Worm (Caenorhabditis elegans) whole organism, L4 larva: ENCODE data around the gene irg-8.

Experiments
- D1046.2 ChIP-seq: fragments of 200-800 bp; sonication (Bioruptor generic); IDR thresholded peaks from 2 replicates; pipeline ENCODE4 v1.3.6; 2022; ENCODE audit warnings: missing genetic modification characterization, missing compliant biosample characterization
- F10B5.3 ChIP-seq: sonication (generic microtip); optimal IDR thresholded peaks from 2 replicates; lab custom pipeline; 2016; ENCODE audit warnings: mild to moderate bottlenecking, missing genetic modification characterization, missing compliant biosample characterization
- F26F4.8 ChIP-seq: fragments of 200-800 bp; sonication (Bioruptor generic); conservative IDR thresholded peaks from 2 replicates; pipeline ENCODE4 v1.3.6; 2022; ENCODE audit warnings: missing genetic modification characterization, missing compliant biosample characterization
- F49E8.2 ChIP-seq: sonication (generic microtip); optimal IDR thresholded peaks from 2 replicates; lab custom pipeline; 2016; ENCODE audit warnings: missing compliant biosample characterization, mild to moderate bottlenecking, missing genetic modification characterization, borderline replicate concordance
- Y5F2A.4 ChIP-seq: fragments of 200-800 bp; sonication (Bioruptor generic); optimal IDR thresholded peaks from 2 replicates; lab custom pipeline; 2018; ENCODE audit warnings: mild to moderate bottlenecking, missing genetic modification characterization, missing compliant biosample characterization
- ZK546.5 ChIP-seq, 2 experiments: sonication (generic microtip); optimal IDR thresholded peaks; 2 replicates each; lab custom pipeline; 2017; ENCODE audit warnings: missing biosample characterization in 2 of 2, missing genetic modification characterization in 2 of 2
- aha-1 ChIP-seq: fragments of 150-350 bp; peaks from one replicate; lab custom pipeline; 2014; ENCODE audit warnings: missing biosample characterization, missing genetic modification characterization
- ceh-20 ChIP-seq: fragments of 200-800 bp; sonication (Bioruptor generic); IDR thresholded peaks from 2 replicates; pipeline ENCODE4 v1.3.6; 2022; ENCODE audit warnings: missing genetic modification reagents, missing genetic modification characterization, missing compliant biosample characterization
- ceh-44 ChIP-seq: fragments of 200-800 bp; sonication (Bioruptor generic); IDR thresholded peaks from 2 replicates; pipeline ENCODE4 v1.3.6; 2022; ENCODE audit warnings: missing genetic modification reagents, missing genetic modification characterization, missing compliant biosample characterization
- cey-2 ChIP-seq: sonication (generic microtip); optimal IDR thresholded peaks from 3 replicates; lab custom pipeline; 2017; ENCODE audit warnings: missing genetic modification characterization, mild to moderate bottlenecking, missing compliant biosample characterization, antibody characterized with exemption, borderline replicate concordance; ENCODE audit not compliant: insufficient read depth
- ctbp-1 ChIP-seq: fragments of 200-800 bp; sonication (Bioruptor generic); IDR thresholded peaks from 2 replicates; pipeline ENCODE4 v1.3.6; 2022; ENCODE audit warnings: missing genetic modification reagents, missing genetic modification characterization, missing compliant biosample characterization
- daf-16 ChIP-seq, 3 experiments: sonication (generic microtip); optimal IDR thresholded peaks; 2 replicates each; lab custom pipeline; 2016 to 2017; ENCODE audit warnings: missing genetic modification characterization in 3 of 3, missing genetic modification reagents in 3 of 3, mild to moderate bottlenecking in 2 of 3, missing compliant biosample characterization in 2 of 3, missing biosample characterization in 1 of 3, moderate library complexity in 1 of 3
- daf-8 ChIP-seq: fragments of 200-800 bp; sonication (Bioruptor generic); IDR thresholded peaks from 2 replicates; pipeline ENCODE4 v1.3.6; 2022; ENCODE audit warnings: missing genetic modification characterization, missing compliant biosample characterization
- dpl-1 ChIP-seq: fragments of 150-350 bp; optimal IDR thresholded peaks from 2 replicates; lab custom pipeline; 2014; ENCODE audit warnings: missing biosample characterization, missing genetic modification reagents, missing genetic modification characterization
- gei-8 ChIP-seq: fragments of 200-800 bp; sonication (Bioruptor generic); optimal IDR thresholded peaks from 2 replicates; lab custom pipeline; 2018; ENCODE audit warnings: mild to moderate bottlenecking, missing genetic modification characterization, missing compliant biosample characterization
- hlh-11 ChIP-seq: fragments of 200-800 bp; sonication (Bioruptor generic); optimal IDR thresholded peaks from 2 replicates; lab custom pipeline; 2018; ENCODE audit warnings: mild to moderate bottlenecking, missing genetic modification characterization, missing compliant biosample characterization
- hmg-1.1 ChIP-seq: fragments of 200-800 bp; sonication (Bioruptor generic); IDR thresholded peaks from 2 replicates; pipeline ENCODE4 v1.3.6; 2022; ENCODE audit warnings: missing genetic modification reagents, missing genetic modification characterization, missing compliant biosample characterization
- jun-1 ChIP-seq: fragments of 150-350 bp; optimal IDR thresholded peaks from 2 replicates; lab custom pipeline; 2014; ENCODE audit warnings: missing biosample characterization, missing genetic modification reagents, missing genetic modification characterization
- lim-7 ChIP-seq: fragments of 200-800 bp; sonication (Bioruptor generic); IDR thresholded peaks from 2 replicates; pipeline ENCODE4 v1.3.6; 2022; ENCODE audit warnings: missing genetic modification characterization, missing compliant biosample characterization
- lin-1 ChIP-seq: fragments of 200-800 bp; sonication (Bioruptor generic); IDR thresholded peaks from 2 replicates; pipeline ENCODE4 v1.3.6; 2022; ENCODE audit warnings: missing genetic modification reagents, missing genetic modification characterization, missing compliant biosample characterization
- lin-13 ChIP-seq: fragments of 150-350 bp; optimal IDR thresholded peaks from 2 replicates; lab custom pipeline; 2014; ENCODE audit warnings: missing biosample characterization, missing genetic modification reagents, missing genetic modification characterization
- lin-15B ChIP-seq: fragments of 150-350 bp; sonication (generic microtip); optimal IDR thresholded peaks from 3 replicates; lab custom pipeline; 2014; ENCODE audit warnings: missing biosample characterization, missing genetic modification characterization
- lin-39 ChIP-seq: fragments of 150-350 bp; optimal IDR thresholded peaks from 2 replicates; lab custom pipeline; 2014; ENCODE audit warnings: missing biosample characterization, missing genetic modification reagents, missing genetic modification characterization
- madf-5 ChIP-seq, 2 experiments: fragments of 200-800 bp; sonication (Bioruptor generic); IDR thresholded peaks; 2 replicates each; pipeline ENCODE4 v1.3.6; 2022; ENCODE audit warnings: missing compliant biosample characterization in 2 of 2, missing genetic modification characterization in 2 of 2
- madf-9 ChIP-seq: fragments of 200-800 bp; sonication (Bioruptor generic); conservative IDR thresholded peaks from 2 replicates; pipeline ENCODE4 v1.3.6; 2022; ENCODE audit warnings: missing genetic modification reagents, missing genetic modification characterization, missing compliant biosample characterization
- nhr-25 ChIP-seq: sonication (generic microtip); optimal IDR thresholded peaks from 2 replicates; lab custom pipeline; 2017; ENCODE audit warnings: missing genetic modification characterization, mild to moderate bottlenecking, missing compliant biosample characterization, antibody characterized with exemption, moderate library complexity, borderline replicate concordance; ENCODE audit not compliant: insufficient read depth
- nhr-76 ChIP-seq: fragments of 150-350 bp; optimal IDR thresholded peaks from 2 replicates; lab custom pipeline; 2014; ENCODE audit warnings: missing biosample characterization, missing genetic modification characterization
- saeg-2 ChIP-seq: fragments of 200-800 bp; sonication (Bioruptor generic); IDR thresholded peaks from 2 replicates; pipeline ENCODE4 v1.3.6; 2022; ENCODE audit warnings: missing genetic modification reagents, missing genetic modification characterization, missing compliant biosample characterization
- snpc-1.2 ChIP-seq: fragments of 200-800 bp; sonication (Bioruptor generic); IDR thresholded peaks from 2 replicates; pipeline ENCODE4 v1.3.6; 2022; ENCODE audit warnings: missing genetic modification reagents, missing genetic modification characterization, missing compliant biosample characterization
- snpc-4 ChIP-seq: fragments of 150-350 bp; optimal IDR thresholded peaks from 2 replicates; lab custom pipeline; 2014; ENCODE audit warnings: missing biosample characterization, missing genetic modification characterization
- spr-1 ChIP-seq: sonication (generic microtip); optimal IDR thresholded peaks from 2 replicates; lab custom pipeline; 2016; ENCODE audit warnings: mild to moderate bottlenecking, missing genetic modification characterization, missing compliant biosample characterization
- tag-97 ChIP-seq: fragments of 200-800 bp; sonication (Bioruptor generic); IDR thresholded peaks from 2 replicates; pipeline ENCODE4 v1.3.6; 2022; ENCODE audit warnings: missing genetic modification characterization, missing compliant biosample characterization
- tra-1 ChIP-seq: fragments of 200-800 bp; sonication (Bioruptor generic); IDR thresholded peaks from 2 replicates; pipeline ENCODE4 v1.3.6; 2022; ENCODE audit warnings: missing genetic modification reagents, missing genetic modification characterization, missing compliant biosample characterization
- unc-130 ChIP-seq: sonication (generic microtip); optimal IDR thresholded peaks from 2 replicates; lab custom pipeline; 2016; ENCODE audit warnings: missing genetic modification reagents, missing genetic modification characterization, missing compliant biosample characterization
- unc-62 ChIP-seq, 3 experiments: fragments of 150-350 bp in 1 of 3; sonication (generic microtip); optimal IDR thresholded peaks in 2 of 3; peaks in 1 of 3; 1 replicate in 1 of 3; 2 replicates in 2 of 3; lab custom pipeline; 2014 to 2017; ENCODE audit warnings: missing biosample characterization in 3 of 3, missing genetic modification characterization in 3 of 3, missing genetic modification reagents in 3 of 3, missing genotype in 1 of 3
- zag-1 ChIP-seq: fragments of 150-350 bp; optimal IDR thresholded peaks from 2 replicates; lab custom pipeline; 2014; ENCODE audit warnings: missing biosample characterization, missing genetic modification characterization
- zip-11 ChIP-seq: fragments of 200-800 bp; sonication (Bioruptor generic); IDR thresholded peaks from 2 replicates; pipeline ENCODE4 v1.3.6; 2022; ENCODE audit warnings: missing genetic modification characterization, missing compliant biosample characterization
- zip-2 ChIP-seq: fragments of 150-350 bp; optimal IDR thresholded peaks from 2 replicates; lab custom pipeline; 2014; ENCODE audit warnings: missing biosample characterization, missing genetic modification characterization
- ztf-11 ChIP-seq: fragments of 150-350 bp; optimal IDR thresholded peaks from 2 replicates; lab custom pipeline; 2014; ENCODE audit warnings: missing biosample characterization, missing genetic modification characterization

irg-8 gene

DNA sequence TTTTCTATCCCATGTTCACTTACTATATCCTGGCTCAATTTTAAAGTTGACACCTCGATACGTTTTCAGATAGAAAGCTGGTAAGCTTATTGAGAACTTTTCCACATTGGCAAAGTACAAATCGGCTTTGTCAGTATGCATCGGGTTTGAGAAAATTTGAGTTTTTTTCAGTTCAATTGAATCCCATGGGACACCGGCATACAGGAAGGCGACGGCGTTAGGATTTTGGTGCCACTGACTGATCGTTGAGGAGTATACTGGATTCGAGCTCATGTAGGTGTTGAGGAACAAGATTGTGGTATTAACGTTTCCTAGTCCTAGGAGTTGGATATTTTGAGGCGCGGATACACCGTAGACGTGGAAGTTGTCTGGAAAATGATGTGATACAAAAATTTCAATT, 4.7 kb downstream of the irg-8 start:
- TF ChIP-seq lim-7 (GFP tag; lab: Robert Waterston, UW) (no peak), unc-130 (GFP tag; lab: Kevin White, UChicago) (no peak), aha-1 (peak; percentile 95)

DNA sequence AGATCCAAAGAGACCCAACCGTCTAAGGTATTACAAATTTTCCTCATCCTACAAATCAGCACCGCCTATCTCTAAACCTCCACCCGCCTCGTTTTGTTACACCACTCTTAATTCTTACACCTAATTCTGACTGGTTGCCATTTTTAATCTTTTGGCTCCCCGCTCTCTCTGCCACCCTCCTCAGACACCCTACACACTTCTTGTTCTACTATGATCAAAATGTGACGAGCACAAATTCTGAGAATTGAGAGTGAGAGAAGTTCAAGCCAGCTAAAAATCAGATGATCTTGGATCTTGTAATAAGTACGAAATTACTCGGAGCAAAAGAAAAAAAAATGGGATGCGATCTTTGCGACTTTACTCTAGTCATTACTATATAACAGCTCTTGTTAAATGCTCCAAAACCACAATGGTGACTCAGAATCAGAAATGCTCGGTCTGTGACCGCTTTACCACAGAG, 13.3 kb downstream of the irg-8 start, which contains the start of gene nhr-252:
Gene nhr-252, plus strand, starts transcription at position 410 of the 460 bp plus-strand sequence.
- TF ChIP-seq ztf-11 (tag; lab: Kevin White, UChicago) (no peak), zip-2 (tag; lab: Kevin White, UChicago) (no peak), dpl-1 (GFP tag; lab: Kevin White, UChicago) (no peak), daf-8 (GFP tag; lab: Robert Waterston, UW) (no peak), lin-1 (no peak), snpc-1.2 (GFP tag; lab: Robert Waterston, UW) (no peak), lin-13 (GFP tag; lab: Kevin White, UChicago) (no peak)

DNA sequence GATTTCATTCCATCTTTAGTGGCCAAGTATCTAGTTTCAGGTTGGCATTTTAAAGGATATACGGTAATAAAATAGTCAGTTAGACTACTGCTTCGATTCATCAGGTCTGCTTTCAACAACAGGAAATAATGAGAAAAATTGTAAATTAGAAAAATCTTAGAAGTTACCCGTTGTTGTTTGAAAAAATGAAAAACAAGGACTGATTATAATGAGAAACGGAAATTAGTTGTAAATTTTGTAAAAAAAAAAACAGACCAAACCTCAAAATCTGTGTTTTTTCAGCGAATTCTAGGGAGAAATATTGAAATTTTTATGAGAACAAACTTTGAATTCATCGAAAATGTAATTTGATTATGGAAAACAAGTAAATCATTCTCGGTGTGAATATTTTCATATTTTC, 14.5 kb downstream of the irg-8 start, which contains the start of gene srh-62:
Gene srh-62, minus strand, starts transcription at position 101 of the 400 bp plus-strand sequence.
- no peak for TF ChIP-seq spr-1 (tag; lab: Kevin White, UChicago)
- no peak for TF ChIP-seq nhr-76 (tag; lab: Kevin White, UChicago)
- no peak for TF ChIP-seq nhr-25 (tag; lab: Kevin White, UChicago)
- TF ChIP-seq daf-8 (GFP tag; lab: Robert Waterston, UW), result no peak
- no peak for TF ChIP-seq F26F4.8 (GFP tag; lab: Robert Waterston, UW)
- TF ChIP-seq zag-1 (tag; lab: Kevin White, UChicago), result no peak
- no peak for TF ChIP-seq ctbp-1
- no peak for TF ChIP-seq ZK546.5 (tag; optimal IDR thresholded peaks at IDR 0.05; lab: Kevin White, UChicago)
- no peak for TF ChIP-seq F10B5.3 (tag; lab: Kevin White, UChicago)
- TF ChIP-seq snpc-4 (tag; lab: Kevin White, UChicago), result no peak
- TF ChIP-seq zip-11, result no peak
- no peak for TF ChIP-seq hmg-1.1 (GFP tag; lab: Robert Waterston, UW)
- TF ChIP-seq hlh-11, result no peak
- TF ChIP-seq F49E8.2 (tag; lab: Kevin White, UChicago), result no peak
- no peak for TF ChIP-seq lin-15B (tag; lab: Kevin White, UChicago)
- TF ChIP-seq ceh-20, result no peak
- TF ChIP-seq Y5F2A.4 (GFP tag; lab: Kevin White, UChicago), result no peak
- TF ChIP-seq unc-62 (GFP tag; optimal IDR thresholded peaks at IDR 0.05 in 1 of 2; lab: Kevin White, UChicago), result no peak
- no peak for TF ChIP-seq unc-62 (tag; optimal IDR thresholded peaks at IDR 0.05; lab: Kevin White, UChicago)
- no peak for TF ChIP-seq jun-1
- TF ChIP-seq gei-8, result no peak

- TF ChIP-seq daf-16 (GFP tag; optimal IDR thresholded peaks at IDR 0.05; lab: Kevin White, UChicago) (no peak), daf-16 (tag; optimal IDR thresholded peaks at IDR 0.05; lab: Kevin White, UChicago) (no peak), madf-9 (no peak), unc-62 (GFP tag; optimal IDR thresholded peaks at IDR 0.05 in 1 of 2; lab: Kevin White, UChicago) (peak in 1 of 2 experiments; percentile 11), unc-62 (tag; optimal IDR thresholded peaks at IDR 0.05; lab: Kevin White, UChicago) (no peak), tra-1 (GFP tag; lab: Robert Waterston, UW) (no peak)
Observed at ce11 chrV:399721-400120, 17.8 kb downstream of the irg-8 start, which contains the start of gene scl-27. TSS of gene scl-27 (plus strand) at chrV:400021.

- TF ChIP-seq lin-39 (tag; lab: Kevin White, UChicago) (no peak), ceh-20 (no peak), cey-2 (tag; lab: Kevin White, UChicago) (no peak), madf-5 (GFP tag; IDR thresholded peaks at IDR 0.05; lab: Robert Waterston, UW) (no peak), madf-9 (no peak), saeg-2 (GFP tag; lab: Robert Waterston, UW) (no peak), D1046.2 (GFP tag; lab: Robert Waterston, UW) (no peak), lin-1 (no peak), ceh-44 (GFP tag; lab: Robert Waterston, UW) (no peak), tag-97 (no peak), F49E8.2 (tag; lab: Kevin White, UChicago) (no peak)
Observed at ce11 chrV:396309-396708, 21.2 kb downstream of the irg-8 start, which contains the start of gene nhr-253. TSS of gene nhr-253 (plus strand) at chrV:396593.
